Worm (Caenorhabditis elegans): Measurements from ENCODE around the gene akt-2.

The akt-2 gene

DNA sequence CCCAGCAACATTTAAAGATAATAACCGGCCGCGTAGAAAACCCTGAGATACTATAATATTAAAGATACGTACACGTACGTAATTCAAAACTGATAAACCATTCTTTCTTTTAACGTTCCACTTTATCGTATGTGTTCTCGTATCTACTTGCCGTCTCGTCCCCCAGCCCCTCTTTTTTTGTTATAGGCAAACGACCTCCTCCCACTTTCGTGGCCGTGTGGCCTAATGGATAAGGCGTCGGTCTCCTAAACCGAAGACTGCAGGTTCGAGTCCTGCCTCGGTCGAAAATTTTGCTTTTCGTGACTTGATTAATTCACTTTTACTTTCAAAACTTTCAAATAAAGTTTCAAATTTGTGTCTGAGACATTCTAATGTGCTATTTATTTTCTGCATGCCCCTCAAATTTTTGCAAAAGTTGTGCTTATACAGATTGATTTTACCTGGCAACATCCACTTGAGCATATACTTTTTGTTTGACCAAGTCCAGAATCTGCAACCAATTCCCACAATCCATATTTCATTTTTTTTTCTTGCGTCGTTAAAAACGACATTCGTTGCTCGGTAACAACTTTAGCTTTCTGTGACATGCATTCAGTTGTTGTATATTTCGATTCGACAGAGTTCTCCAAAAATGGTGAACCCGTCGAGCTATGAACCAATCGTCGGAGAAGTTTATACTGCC, 31.9 kb upstream of the akt-2 start, which contains the start of gene F28H6.7 (continued):
- TF ChIP-seq nhr-25 (tag; optimal IDR thresholded peaks at IDR 0.05; ENCODE audit: borderline replicate concordance, insufficient read depth): no peak
- no peak for TF ChIP-seq ZK546.5 (tag; optimal IDR thresholded peaks at IDR 0.05)
- TF ChIP-seq F10B5.3 (tag; optimal IDR thresholded peaks at IDR 0.05): no peak
- no peak for TF ChIP-seq ceh-44 (GFP tag; IDR thresholded peaks at IDR 0.05)
- TF ChIP-seq mxl-3 (GFP tag; optimal IDR thresholded peaks at IDR 0.05): no peak
- TF ChIP-seq spr-3 (GFP tag; optimal IDR thresholded peaks at IDR 0.05): peak; percentile 66
- TF ChIP-seq hlh-30 (tag; optimal IDR thresholded peaks at IDR 0.05; ENCODE audit: insufficient read depth): peak; percentile 48
- no peak for TF ChIP-seq nhr-76 (tag; optimal IDR thresholded peaks at IDR 0.05)
- TF ChIP-seq ceh-20 (GFP tag; IDR thresholded peaks at IDR 0.05): peak; percentile 63; the same call in 1 of the 2 replicates
- TF ChIP-seq ztf-11 (tag; optimal IDR thresholded peaks at IDR 0.05): no peak
- TF ChIP-seq mes-2 (tag; optimal IDR thresholded peaks at IDR 0.05; ENCODE audit: poor library complexity, severe bottlenecking): no peak
- TF ChIP-seq ceh-28 (tag; optimal IDR thresholded peaks at IDR 0.05): no peak
- TF ChIP-seq Y48G9A.11 (GFP tag; IDR thresholded peaks at IDR 0.05): no peak
- peak; percentile 17 for TF ChIP-seq nhr-28 (tag; optimal IDR thresholded peaks at IDR 0.05)
- no peak for TF ChIP-seq snpc-4 (tag; optimal IDR thresholded peaks at IDR 0.05)
- 0 out of 2 replicates have a peak, but pooled peaks have one; percentile 25 for TF ChIP-seq zfp-3 (GFP tag; conservative IDR thresholded peaks at IDR 0.05)
- no peak for TF ChIP-seq lin-1 (GFP tag; IDR thresholded peaks at IDR 0.05)
- TF ChIP-seq ztf-7 (tag; optimal IDR thresholded peaks at IDR 0.05): peak; percentile 17
- no peak for TF ChIP-seq nhr-6 (tag; optimal IDR thresholded peaks at IDR 0.05)
- TF ChIP-seq aly-2 (tag; optimal IDR thresholded peaks at IDR 0.05): no peak
- TF ChIP-seq tag-97 (GFP tag; IDR thresholded peaks at IDR 0.05): no peak
- 0 out of 2 replicates have a peak, but pooled peaks have one; percentile 64 for TF ChIP-seq nhr-41 (GFP tag; IDR thresholded peaks at IDR 0.05)
- peak; percentile 58; the same call in 1 of the 2 replicates for TF ChIP-seq php-3 (GFP tag; IDR thresholded peaks at IDR 0.05)
- TF ChIP-seq daf-12 (tag; optimal IDR thresholded peaks at IDR 0.05): no peak
- peak; percentile 8 for TF ChIP-seq nhr-111 (GFP tag; optimal IDR thresholded peaks at IDR 0.05)
- no peak; the same call in 1 of the 2 replicates for TF ChIP-seq pha-4 (GFP tag; IDR thresholded peaks at IDR 0.05)
- TF ChIP-seq pha-4 (tag; optimal IDR thresholded peaks at IDR 0.05): no peak
- TF ChIP-seq dmd-8 (GFP tag; IDR thresholded peaks at IDR 0.05): peak; percentile 79
- TF ChIP-seq mxl-2 (GFP tag; conservative IDR thresholded peaks at IDR 0.05): no peak; the same call in 1 of the 2 replicates
- no peak for TF ChIP-seq mdt-29 (GFP tag; IDR thresholded peaks at IDR 0.05)
- no peak for TF ChIP-seq ama-1 (optimal IDR thresholded peaks at IDR 0.05)
- TF ChIP-seq D1046.2 (GFP tag; IDR thresholded peaks at IDR 0.05): peak; percentile 75; the same call in 1 of the 2 replicates
- TF ChIP-seq F44E2.7 (GFP tag; IDR thresholded peaks at IDR 0.05): 0 out of 2 replicates have a peak, but pooled peaks have one; percentile 47
- no peak for TF ChIP-seq lin-38 (GFP tag; IDR thresholded peaks at IDR 0.05)
- TF ChIP-seq attf-4 (tag; optimal IDR thresholded peaks at IDR 0.05): no peak
- TF ChIP-seq skn-1 (tag; optimal IDR thresholded peaks at IDR 0.05): no peak
- peak; percentile 52 for TF ChIP-seq mep-1 (tag; optimal IDR thresholded peaks at IDR 0.05)
- peak; percentile 32 for TF ChIP-seq dpl-1 (GFP tag; optimal IDR thresholded peaks at IDR 0.05)
- TF ChIP-seq R02D3.7 (tag; optimal IDR thresholded peaks at IDR 0.05): no peak
- TF ChIP-seq lir-3 (tag; optimal IDR thresholded peaks at IDR 0.05): no peak
- peak; percentile 44 for TF ChIP-seq spr-1 (tag; optimal IDR thresholded peaks at IDR 0.05)
- no peak; the same call in none of the 2 replicates for TF ChIP-seq ctbp-1 (GFP tag; IDR thresholded peaks at IDR 0.05)
- TF ChIP-seq nhr-102 (tag; optimal IDR thresholded peaks at IDR 0.05): peak; percentile 43
- peak; percentile 10 to 58 for TF ChIP-seq daf-16 (GFP tag; optimal IDR thresholded peaks at IDR 0.05)
- TF ChIP-seq daf-16 (tag; optimal IDR thresholded peaks at IDR 0.05): peak; percentile 42
- peak; percentile 92 for TF ChIP-seq egl-43 (GFP tag; IDR thresholded peaks at IDR 0.05)
- no peak for TF ChIP-seq aha-1 (tag)
- TF ChIP-seq dve-1 (tag; optimal IDR thresholded peaks at IDR 0.05; ENCODE audit: insufficient read depth): no peak
- no peak for TF ChIP-seq pqm-1 (tag; optimal IDR thresholded peaks at IDR 0.05)
- TF ChIP-seq nhr-11 (tag; optimal IDR thresholded peaks at IDR 0.05): no peak
- peak; percentile 82 for TF ChIP-seq dmd-9 (GFP tag; IDR thresholded peaks at IDR 0.05)
